Fruit fly (Drosophila melanogaster) whole organism, prepupa: ENCODE measurements around the gene CG31638.
A peak's percentile ranks its signal among the peaks of the same experiment; 100 is the strongest.

Experiments
- Blimp-1 ChIP-seq: fragments of 200-800 bp; sonication (Bioruptor generic); optimal IDR thresholded peaks from 3 replicates; lab custom pipeline; 2017; ENCODE audit warnings: missing biosample characterization, missing genetic modification characterization, mild to moderate bottlenecking, moderate library complexity, missing genetic modification reagents
- CG10631 ChIP-seq: fragments of 200-800 bp; sonication (Bioruptor generic); optimal IDR thresholded peaks from 2 replicates; lab custom pipeline; 2016; ENCODE audit warnings: missing biosample characterization, missing genetic modification characterization
- CG10669 ChIP-seq: fragments of 200-800 bp; sonication (Bioruptor generic); optimal IDR thresholded peaks from 3 replicates; lab custom pipeline; 2018; ENCODE audit warnings: missing biosample characterization, mild to moderate bottlenecking, missing genetic modification characterization, moderate library complexity
- CG11762 ChIP-seq: fragments of 200-800 bp; sonication (Bioruptor generic); optimal IDR thresholded peaks from 3 replicates; lab custom pipeline; 2016; ENCODE audit warnings: missing biosample characterization, missing genetic modification characterization; ENCODE audit not compliant: insufficient read depth
- CG11902 ChIP-seq: fragments of 200-800 bp; sonication (Bioruptor generic); optimal IDR thresholded peaks from 3 replicates; lab custom pipeline; 2016; ENCODE audit warnings: missing biosample characterization, missing genetic modification characterization
- CG15336 ChIP-seq: fragments of 200-800 bp; sonication (Bioruptor generic); IDR thresholded peaks from 2 replicates; pipeline ENCODE4 v1.3.6; 2022; ENCODE audit warnings: missing biosample characterization, missing genetic modification characterization
- CG3032 ChIP-seq: fragments of 200-800 bp; optimal IDR thresholded peaks from 2 replicates; lab custom pipeline; 2019; ENCODE audit warnings: missing biosample characterization, mild to moderate bottlenecking, missing genetic modification characterization, moderate library complexity
- CG31627 ChIP-seq: fragments of 200-800 bp; sonication (Bioruptor generic); optimal IDR thresholded peaks from 3 replicates; lab custom pipeline; 2016; ENCODE audit warnings: missing biosample characterization, missing genetic modification characterization
- CG32006 ChIP-seq: fragments of 200-800 bp; sonication (Bioruptor generic); optimal IDR thresholded peaks from 3 replicates; lab custom pipeline; 2017; ENCODE audit warnings: missing biosample characterization, mild to moderate bottlenecking, missing genetic modification characterization
- CG34406 ChIP-seq: fragments of 200-800 bp; sonication (Bioruptor generic); optimal IDR thresholded peaks from 3 replicates; lab custom pipeline; 2016; ENCODE audit warnings: missing biosample characterization, missing genetic modification characterization
- CG4318 ChIP-seq: fragments of 200-800 bp; sonication (Bioruptor generic); optimal IDR thresholded peaks from 3 replicates; lab custom pipeline; 2017; ENCODE audit warnings: missing biosample characterization, mild to moderate bottlenecking, missing genetic modification characterization
- CG6163 ChIP-seq: fragments of 200-800 bp; sonication (Bioruptor generic); IDR thresholded peaks from 3 replicates; pipeline ENCODE4 v1.3.6; 2022; ENCODE audit warnings: missing biosample characterization, missing genetic modification characterization
- CG6276 ChIP-seq: fragments of 200-800 bp; sonication (Bioruptor generic); optimal IDR thresholded peaks from 2 replicates; lab custom pipeline; 2017; ENCODE audit warnings: missing biosample characterization, mild to moderate bottlenecking, missing genetic modification characterization
- CG6792 ChIP-seq: fragments of 200-800 bp; sonication (Bioruptor generic); optimal IDR thresholded peaks from 3 replicates; lab custom pipeline; 2016; ENCODE audit warnings: missing biosample characterization, missing genetic modification characterization
- CG6808 ChIP-seq: fragments of 200-800 bp; sonication (Bioruptor generic); optimal IDR thresholded peaks from 3 replicates; lab custom pipeline; 2017; ENCODE audit warnings: missing biosample characterization, missing genetic modification characterization, mild to moderate bottlenecking, moderate library complexity, missing genetic modification reagents
- CG6854 ChIP-seq: fragments of 200-800 bp; sonication (Bioruptor generic); optimal IDR thresholded peaks from 2 replicates; lab custom pipeline; 2017; ENCODE audit warnings: missing biosample characterization, mild to moderate bottlenecking, missing genetic modification characterization
- CG7368 ChIP-seq: fragments of 200-800 bp; sonication (Bioruptor generic); optimal IDR thresholded peaks from 3 replicates; lab custom pipeline; 2016; ENCODE audit warnings: missing biosample characterization, missing genetic modification characterization
- CG8119 ChIP-seq: fragments of 200-800 bp; sonication (Bioruptor generic); IDR thresholded peaks from 3 replicates; pipeline ENCODE4 v1.3.6; 2022; ENCODE audit warnings: missing biosample characterization, missing genetic modification characterization
- CG8319 ChIP-seq: fragments of 200-800 bp; sonication (Bioruptor generic); optimal IDR thresholded peaks from 3 replicates; lab custom pipeline; 2016; ENCODE audit warnings: missing biosample characterization, missing genetic modification characterization
- CG9139 ChIP-seq: fragments of 200-800 bp; sonication (Bioruptor generic); optimal IDR thresholded peaks from 3 replicates; lab custom pipeline; 2017; ENCODE audit warnings: missing biosample characterization, mild to moderate bottlenecking, missing genetic modification characterization
- Eip78C ChIP-seq: fragments of 200-800 bp; sonication (Bioruptor generic); peaks from one replicate; lab custom pipeline; 2016; ENCODE audit warnings: missing biosample characterization, missing genetic modification characterization
- Eip93F ChIP-seq: fragments of 200-800 bp; sonication (Bioruptor generic); optimal IDR thresholded peaks from 2 replicates; lab custom pipeline; 2016; ENCODE audit warnings: missing biosample characterization, mild to moderate bottlenecking, missing genetic modification characterization
- Ets96B ChIP-seq: fragments of 200-800 bp; optimal IDR thresholded peaks from 2 replicates; lab custom pipeline; 2019; ENCODE audit warnings: missing biosample characterization, mild to moderate bottlenecking, missing genetic modification characterization, moderate library complexity
- Gug ChIP-seq: fragments of 200-800 bp; sonication (Bioruptor generic); IDR thresholded peaks from 2 replicates; pipeline ENCODE4 v1.3.6; 2022; ENCODE audit warnings: missing biosample characterization, missing genetic modification characterization
- Hr38 ChIP-seq: sonication (Bioruptor generic); optimal IDR thresholded peaks from 2 replicates; lab custom pipeline; 2016; ENCODE audit warnings: missing biosample characterization, missing genetic modification characterization
- Hr39 ChIP-seq: fragments of 200-800 bp; sonication (Bioruptor generic); optimal IDR thresholded peaks from 2 replicates; lab custom pipeline; 2016; ENCODE audit warnings: missing biosample characterization, missing genetic modification characterization
- Hr4 ChIP-seq: fragments of 200-800 bp; sonication (Bioruptor generic); optimal IDR thresholded peaks from 3 replicates; lab custom pipeline; 2016; ENCODE audit warnings: missing biosample characterization, missing genetic modification characterization
- Lpt ChIP-seq: fragments of 200-800 bp; sonication (Bioruptor generic); optimal IDR thresholded peaks from 3 replicates; lab custom pipeline; 2016; ENCODE audit warnings: missing biosample characterization, missing genetic modification characterization
- OdsH ChIP-seq: fragments of 200-800 bp; sonication (Bioruptor generic); optimal IDR thresholded peaks from 3 replicates; lab custom pipeline; 2016; ENCODE audit warnings: missing biosample characterization, missing genetic modification characterization
- Sox102F ChIP-seq: fragments of 200-800 bp; sonication (Bioruptor generic); optimal IDR thresholded peaks from 2 replicates; lab custom pipeline; 2016; ENCODE audit warnings: missing biosample characterization, mild to moderate bottlenecking, missing genetic modification characterization
- Sox14 ChIP-seq: fragments of 200-800 bp; sonication (Bioruptor generic); optimal IDR thresholded peaks from 3 replicates; lab custom pipeline; 2016; ENCODE audit warnings: missing biosample characterization, missing genetic modification characterization
- Sox15 ChIP-seq: fragments of 200-800 bp; sonication (Bioruptor generic); optimal IDR thresholded peaks from 3 replicates; lab custom pipeline; 2016; ENCODE audit warnings: missing biosample characterization, missing genetic modification characterization
- achi ChIP-seq: fragments of 200-800 bp; sonication (Bioruptor generic); optimal IDR thresholded peaks from 3 replicates; lab custom pipeline; 2016; ENCODE audit warnings: missing biosample characterization, missing genetic modification characterization
- acj6 ChIP-seq: fragments of 200-800 bp; sonication (Bioruptor generic); optimal IDR thresholded peaks from 3 replicates; lab custom pipeline; 2016; ENCODE audit warnings: missing biosample characterization, missing genetic modification characterization
- cyc ChIP-seq: fragments of 200-800 bp; sonication (Bioruptor generic); optimal IDR thresholded peaks from 3 replicates; lab custom pipeline; 2016; ENCODE audit warnings: missing biosample characterization, missing genetic modification characterization
- dac ChIP-seq: fragments of 200-800 bp; sonication (Bioruptor generic); optimal IDR thresholded peaks from 2 replicates; lab custom pipeline; 2017; ENCODE audit warnings: missing biosample characterization, mild to moderate bottlenecking, missing genetic modification characterization
- eg ChIP-seq: fragments of 200-800 bp; sonication (Bioruptor generic); IDR thresholded peaks from 3 replicates; pipeline ENCODE4 v1.3.6; 2022; ENCODE audit warnings: missing biosample characterization, missing genetic modification characterization
- fd85E ChIP-seq: fragments of 200-800 bp; sonication (Bioruptor generic); optimal IDR thresholded peaks from 3 replicates; lab custom pipeline; 2016; ENCODE audit warnings: missing biosample characterization, missing genetic modification characterization
- lz ChIP-seq: fragments of 200-800 bp; sonication (Bioruptor generic); optimal IDR thresholded peaks from 3 replicates; lab custom pipeline; 2016; ENCODE audit warnings: missing biosample characterization, missing genetic modification characterization
- salr ChIP-seq, 2 experiments: fragments of 200-800 bp; sonication (Bioruptor generic); optimal IDR thresholded peaks; 3 replicates each; lab custom pipeline; 2016 to 2018; ENCODE audit warnings: missing biosample characterization in 2 of 2, missing genetic modification characterization in 2 of 2, mild to moderate bottlenecking in 1 of 2
- spab ChIP-seq: fragments of 200-800 bp; sonication (Bioruptor generic); optimal IDR thresholded peaks from 2 replicates; lab custom pipeline; 2017; ENCODE audit warnings: missing biosample characterization, mild to moderate bottlenecking, missing genetic modification characterization, missing genetic modification reagents
- ss ChIP-seq, 2 experiments: fragments of 200-800 bp; sonication (Bioruptor generic); optimal IDR thresholded peaks; 2 replicates in 1 of 2; 3 replicates in 1 of 2; lab custom pipeline; 2017 to 2018; ENCODE audit warnings: mild to moderate bottlenecking in 2 of 2, missing biosample characterization in 2 of 2, missing genetic modification characterization in 2 of 2, moderate library complexity in 1 of 2
- svp ChIP-seq: fragments of 200-800 bp; sonication (Bioruptor generic); peaks from one replicate; lab custom pipeline; 2016; ENCODE audit warnings: missing biosample characterization, missing genetic modification characterization
- topi ChIP-seq: fragments of 200-800 bp; sonication (Bioruptor generic); optimal IDR thresholded peaks from 3 replicates; lab custom pipeline; 2016; ENCODE audit warnings: missing biosample characterization, missing genetic modification characterization

Gene CG31638

dm6 chr2L:6502887-6503723, 12.2 kb downstream of the CG31638 start:
- TF ChIP-seq Sox14 (GFP tag; lab: Kevin White, UChicago) (no peak), CG6276 (peak; percentile 80), CG8119 (peak; percentile 54; the same call in 2 of the 3 replicates), OdsH (GFP tag; lab: Kevin White, UChicago) (no peak), Hr39 (GFP tag; lab: Kevin White, UChicago) (no peak), acj6 (GFP tag; lab: Kevin White, UChicago) (no peak), Lpt (no peak), eg (GFP tag; lab: Robert Waterston, UW) (peak; percentile 67; the same call in 2 of the 3 replicates), CG34406 (no peak), CG15336 (GFP tag; lab: Robert Waterston, UW) (peak; percentile 57), CG32006 (GFP tag; lab: Kevin White, UChicago) (peak; percentile 25), salr (GFP tag; optimal IDR thresholded peaks at IDR 0.05; lab: Kevin White, UChicago) (no peak)

DNA sequence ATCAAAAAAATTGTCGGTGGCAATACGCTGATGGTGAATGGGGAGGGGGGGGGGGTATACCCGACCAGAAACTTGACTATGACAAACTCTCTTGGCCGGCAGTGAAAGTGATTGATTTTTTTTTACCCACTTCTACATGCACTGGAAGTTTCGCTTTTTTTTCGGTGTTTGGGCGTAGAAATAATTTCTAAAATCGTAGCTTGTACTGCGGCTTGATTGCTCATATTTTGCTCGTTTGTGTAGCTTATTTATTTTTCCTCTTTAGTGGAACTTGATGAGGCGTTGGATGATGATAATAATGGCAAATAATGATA, 12.8 kb downstream of the CG31638 start:
- TF ChIP-seq CG6276 (peak; percentile 56), Ets96B (no peak)

dm6 chr2L:6508666-6509065, 17.8 kb downstream of the CG31638 start:
- TF ChIP-seq ss (GFP tag; optimal IDR thresholded peaks at IDR 0.05; lab: Kevin White, UChicago): peak in 1 of 2 experiments; percentile 50
- peak; percentile 43 for TF ChIP-seq CG6276
- TF ChIP-seq CG4318 (GFP tag; lab: Kevin White, UChicago): peak; percentile 41
- no peak for TF ChIP-seq dac (GFP tag; lab: Kevin White, UChicago)
- peak; percentile 11 for TF ChIP-seq CG9139 (GFP tag; lab: Kevin White, UChicago)
- peak; percentile 46 for TF ChIP-seq CG3032
- no peak for TF ChIP-seq Blimp-1 (GFP tag; lab: Kevin White, UChicago)
- peak; percentile 64 for TF ChIP-seq CG8119
- TF ChIP-seq CG6792 (GFP tag; lab: Kevin White, UChicago): peak; percentile 64
- peak; percentile 16 for TF ChIP-seq lz (GFP tag; lab: Kevin White, UChicago)
- no peak for TF ChIP-seq Hr38 (GFP tag; lab: Kevin White, UChicago)
- TF ChIP-seq spab (GFP tag; lab: Kevin White, UChicago): peak; percentile 26
- peak; percentile 57 for TF ChIP-seq Lpt
- no peak for TF ChIP-seq fd85E (GFP tag; lab: Kevin White, UChicago)
- 0 out of 2 replicates have a peak, but pooled peaks have one; percentile 27 for TF ChIP-seq Gug (GFP tag; lab: Robert Waterston, UW)
- peak; percentile 43 for TF ChIP-seq CG11762 (GFP tag; lab: Kevin White, UChicago)
- TF ChIP-seq CG6854 (GFP tag; lab: Kevin White, UChicago): no peak
- TF ChIP-seq CG15336 (GFP tag; lab: Robert Waterston, UW): peak; percentile 69
- no peak for TF ChIP-seq Eip93F
- peak; percentile 39 for TF ChIP-seq Ets96B
- TF ChIP-seq CG10669 (GFP tag; lab: Kevin White, UChicago): peak; percentile 44
- peak; percentile 53 for TF ChIP-seq CG11902 (GFP tag; lab: Kevin White, UChicago)
- TF ChIP-seq CG32006 (GFP tag; lab: Kevin White, UChicago): peak; percentile 75
- TF ChIP-seq svp: no peak
- peak; percentile 73 for TF ChIP-seq eg (GFP tag; lab: Robert Waterston, UW)
- no peak for TF ChIP-seq Hr39 (GFP tag; lab: Kevin White, UChicago)
- peak; percentile 90 for TF ChIP-seq Eip78C (GFP tag; lab: Kevin White, UChicago)
- peak; percentile 39 for TF ChIP-seq CG6808
- peak; percentile 73 for TF ChIP-seq OdsH (GFP tag; lab: Kevin White, UChicago)
- peak; percentile 66 for TF ChIP-seq achi (GFP tag; lab: Kevin White, UChicago)
- TF ChIP-seq CG8319 (GFP tag; lab: Kevin White, UChicago): peak; percentile 41
- peak; percentile 43 for TF ChIP-seq CG31627
- peak; percentile 70 for TF ChIP-seq CG34406
- peak; percentile 57 for TF ChIP-seq Sox15
- TF ChIP-seq topi: no peak
- TF ChIP-seq salr (GFP tag; optimal IDR thresholded peaks at IDR 0.05; lab: Kevin White, UChicago): peak in 1 of 2 experiments; percentile 12
- peak; percentile 41 for TF ChIP-seq CG7368 (GFP tag; lab: Kevin White, UChicago)
- TF ChIP-seq Sox102F: peak; percentile 37
- peak; percentile 58 for TF ChIP-seq Hr4 (GFP tag; lab: Kevin White, UChicago)
- peak; percentile 56 for TF ChIP-seq CG10631 (GFP tag; lab: Kevin White, UChicago)
- TF ChIP-seq CG6163 (GFP tag; lab: Robert Waterston, UW): peak; percentile 68; the same call in 2 of the 3 replicates
- TF ChIP-seq cyc (GFP tag; lab: Kevin White, UChicago): peak; percentile 41
